Worm (Caenorhabditis elegans): Measurements from ENCODE around the gene epg-4.

DNA sequence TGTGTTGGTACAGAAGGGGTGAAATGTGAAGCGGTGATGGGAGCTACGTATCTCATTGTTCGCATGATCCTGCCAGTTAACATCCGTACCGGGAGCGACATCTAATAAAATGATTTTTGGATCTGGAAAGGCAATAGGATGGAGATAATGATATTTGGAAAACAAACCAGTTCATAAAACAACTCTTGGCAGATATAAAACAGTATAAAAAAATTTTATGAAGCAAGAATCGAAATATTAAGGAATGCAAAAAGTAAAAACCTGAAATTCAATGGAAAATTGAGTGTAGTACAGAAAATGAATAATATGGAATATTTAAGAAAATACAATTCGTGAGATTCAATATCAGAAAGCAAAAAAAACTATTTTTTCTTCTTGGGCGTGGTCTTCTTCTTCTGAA is 44.6 kb downstream of the epg-4 start, which contains the start of gene hsp-75:
- TF ChIP-seq W03F9.2 (tag; optimal IDR thresholded peaks at IDR 0.05), result no peak
- no peak for TF ChIP-seq him-1 (tag; optimal IDR thresholded peaks at IDR 0.05)
- TF ChIP-seq dao-5 (tag; optimal IDR thresholded peaks at IDR 0.05), result no peak

Data from whole organism, L4/young adult.